Worm (Caenorhabditis elegans) whole organism, L1 larva: Measurements from ENCODE around the gene lin-18.

Source experiments
- C16A3.4 ChIP-seq: fragments of 150-350 bp; optimal IDR thresholded peaks from 2 replicates; lab custom pipeline; 2014; ENCODE audit warnings: missing biosample characterization, missing genetic modification characterization
- F16B12.6 ChIP-seq: fragments of 150-350 bp; optimal IDR thresholded peaks from 2 replicates; lab custom pipeline; 2014; ENCODE audit warnings: missing biosample characterization, missing genetic modification characterization
- Y116A8C.19 ChIP-seq: sonication (generic microtip); optimal IDR thresholded peaks from 2 replicates; lab custom pipeline; 2016; ENCODE audit warnings: missing compliant biosample characterization, missing genetic modification characterization, borderline replicate concordance
- aha-1 ChIP-seq: fragments of 150-350 bp; optimal IDR thresholded peaks from 2 replicates; lab custom pipeline; 2014; ENCODE audit warnings: missing biosample characterization, missing genetic modification characterization
- alr-1 ChIP-seq: fragments of 200-800 bp; sonication (Bioruptor generic); optimal IDR thresholded peaks from 2 replicates; lab custom pipeline; 2018; ENCODE audit warnings: borderline replicate concordance, mild to moderate bottlenecking, missing genetic modification characterization, missing compliant biosample characterization
- ceh-8 ChIP-seq: fragments of 200-800 bp; sonication (Bioruptor generic); optimal IDR thresholded peaks from 2 replicates; lab custom pipeline; 2018; ENCODE audit warnings: mild to moderate bottlenecking, missing genetic modification characterization, moderate library complexity, missing compliant biosample characterization
- ceh-82 ChIP-seq, 3 experiments: fragments of 150-350 bp in 1 of 3; sonication (generic microtip) in 2 of 3; optimal IDR thresholded peaks; 2 replicates each; lab custom pipeline; 2014 to 2017; ENCODE audit warnings: missing biosample characterization in 3 of 3, missing genetic modification characterization in 3 of 3
- ceh-88 ChIP-seq: fragments of 200-800 bp; sonication (Bioruptor generic); IDR thresholded peaks from 2 replicates; pipeline ENCODE4 v1.3.6; 2022; ENCODE audit warnings: missing genetic modification characterization, missing compliant biosample characterization
- egl-13 ChIP-seq: sonication (generic microtip); optimal IDR thresholded peaks from 2 replicates; lab custom pipeline; 2016; ENCODE audit warnings: missing genotype, missing genetic modification reagents, missing genetic modification characterization, missing compliant biosample characterization
- fkh-10 ChIP-seq: sonication (generic microtip); optimal IDR thresholded peaks from 2 replicates; lab custom pipeline; 2017; ENCODE audit warnings: missing biosample characterization, missing genetic modification reagents, missing genetic modification characterization
- fkh-8 ChIP-seq: sonication (generic microtip); optimal IDR thresholded peaks from 2 replicates; lab custom pipeline; 2016; ENCODE audit warnings: mild to moderate bottlenecking, missing genetic modification characterization, missing compliant biosample characterization
- grh-1 ChIP-seq: fragments of 200-800 bp; sonication (Bioruptor generic); IDR thresholded peaks from 2 replicates; pipeline ENCODE4 v1.3.6; 2022; ENCODE audit warnings: missing genetic modification reagents, missing genetic modification characterization, missing compliant biosample characterization
- hlh-4 ChIP-seq: sonication (generic microtip); optimal IDR thresholded peaks from 2 replicates; lab custom pipeline; 2016; ENCODE audit warnings: mild to moderate bottlenecking, missing genetic modification characterization, missing compliant biosample characterization
- jun-1 ChIP-seq: fragments of 150-350 bp; optimal IDR thresholded peaks from 2 replicates; lab custom pipeline; 2014; ENCODE audit warnings: missing biosample characterization, missing genetic modification reagents, missing genetic modification characterization
- lin-13 ChIP-seq: fragments of 150-350 bp; optimal IDR thresholded peaks from 2 replicates; lab custom pipeline; 2014; ENCODE audit warnings: missing biosample characterization, missing genetic modification reagents, missing genetic modification characterization
- lin-15B ChIP-seq: fragments of 150-350 bp; sonication (generic microtip); optimal IDR thresholded peaks from 3 replicates; lab custom pipeline; 2014; ENCODE audit warnings: missing biosample characterization, missing genetic modification characterization
- lin-35 ChIP-seq, 2 experiments: fragments of 150-350 bp; optimal IDR thresholded peaks; 2 replicates each; lab custom pipeline; 2014; ENCODE audit warnings: missing biosample characterization in 2 of 2, missing genetic modification characterization in 2 of 2, missing genetic modification reagents in 2 of 2
- lir-3 ChIP-seq: sonication (generic microtip); optimal IDR thresholded peaks from 2 replicates; lab custom pipeline; 2016; ENCODE audit warnings: mild to moderate bottlenecking, missing genetic modification characterization, moderate library complexity, missing compliant biosample characterization; ENCODE audit not compliant: poor library complexity
- mab-9 ChIP-seq: fragments of 200-800 bp; sonication (Bioruptor generic); IDR thresholded peaks from 2 replicates; pipeline ENCODE4 v1.3.6; 2022; ENCODE audit warnings: missing genetic modification reagents, missing genetic modification characterization, missing compliant biosample characterization
- mdl-1 ChIP-seq, 2 experiments: fragments of 150-350 bp; optimal IDR thresholded peaks; 2 replicates each; lab custom pipeline; 2014 to 2017; ENCODE audit warnings: missing biosample characterization in 2 of 2, missing genetic modification characterization in 2 of 2, inconsistent platforms in 1 of 2
- mef-2 ChIP-seq: fragments of 150-350 bp; optimal IDR thresholded peaks from 2 replicates; lab custom pipeline; 2014; ENCODE audit warnings: missing biosample characterization, missing genetic modification characterization
- nhr-19 ChIP-seq: fragments of 200-800 bp; sonication (Bioruptor generic); conservative IDR thresholded peaks from 2 replicates; pipeline ENCODE4 v1.3.6; 2022; ENCODE audit warnings: missing genetic modification characterization, missing compliant biosample characterization
- nhr-20 ChIP-seq: sonication (generic microtip); optimal IDR thresholded peaks from 2 replicates; lab custom pipeline; 2016; ENCODE audit warnings: mild to moderate bottlenecking, missing genetic modification characterization, missing compliant biosample characterization
- nhr-237 ChIP-seq: fragments of 150-350 bp; optimal IDR thresholded peaks from 2 replicates; lab custom pipeline; 2014; ENCODE audit warnings: missing biosample characterization, missing genetic modification characterization
- nhr-77 ChIP-seq: fragments of 150-350 bp; optimal IDR thresholded peaks from 2 replicates; lab custom pipeline; 2014; ENCODE audit warnings: missing biosample characterization, missing genetic modification characterization
- nhr-84 ChIP-seq: sonication (generic microtip); optimal IDR thresholded peaks from 2 replicates; lab custom pipeline; 2017; ENCODE audit warnings: missing biosample characterization, missing genetic modification characterization
- nhr-90 ChIP-seq: sonication (generic microtip); optimal IDR thresholded peaks from 2 replicates; lab custom pipeline; 2016; ENCODE audit warnings: mild to moderate bottlenecking, missing genetic modification characterization, missing compliant biosample characterization; ENCODE audit not compliant: poor library complexity
- snpc-4 ChIP-seq: fragments of 150-350 bp; optimal IDR thresholded peaks from 2 replicates; lab custom pipeline; 2014; ENCODE audit warnings: missing biosample characterization, missing genetic modification characterization
- snu-23 ChIP-seq: sonication (generic microtip); optimal IDR thresholded peaks from 2 replicates; lab custom pipeline; 2016; ENCODE audit warnings: missing genetic modification characterization, missing compliant biosample characterization
- unc-62 ChIP-seq: fragments of 150-350 bp; optimal IDR thresholded peaks from 2 replicates; lab custom pipeline; 2014; ENCODE audit warnings: missing biosample characterization, missing genetic modification reagents, missing genetic modification characterization
- unc-86 ChIP-seq: sonication (generic microtip); optimal IDR thresholded peaks from 2 replicates; lab custom pipeline; 2016; ENCODE audit warnings: missing genetic modification characterization, missing compliant biosample characterization
- ztf-11 ChIP-seq, 2 experiments: sonication (generic microtip); optimal IDR thresholded peaks; 2 replicates each; lab custom pipeline; 2016 to 2017; ENCODE audit warnings: missing genetic modification characterization in 2 of 2, missing biosample characterization in 1 of 2, missing compliant biosample characterization in 1 of 2

lin-18 gene

DNA sequence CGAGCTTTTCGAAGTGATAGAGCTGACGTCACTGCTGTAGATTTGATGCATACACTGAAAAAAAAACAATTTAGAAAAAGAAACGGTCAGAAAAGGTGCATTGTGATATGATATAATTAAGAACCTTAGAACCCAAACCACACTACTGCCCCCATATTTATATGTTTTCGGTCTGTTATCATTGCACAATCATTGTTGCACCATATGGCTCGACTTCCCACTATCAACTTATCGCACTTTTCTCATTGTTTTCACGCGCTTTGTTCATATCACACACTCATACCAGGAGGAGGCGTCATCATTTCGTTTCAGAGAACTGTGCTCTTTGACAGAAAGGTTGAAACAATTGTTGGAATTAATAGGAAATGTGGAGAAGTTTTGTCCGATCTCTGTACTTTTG, 50.6 kb downstream of the lin-18 start (continued):
- no peak for TF ChIP-seq nhr-237 (tag; lab: Kevin White, UChicago)
- TF ChIP-seq nhr-84 (tag; lab: Kevin White, UChicago) = no peak
- TF ChIP-seq lin-13 (GFP tag; lab: Kevin White, UChicago) = no peak
- TF ChIP-seq alr-1 = no peak
- no peak for TF ChIP-seq unc-86 (tag; lab: Kevin White, UChicago)
- TF ChIP-seq fkh-8 (tag; lab: Kevin White, UChicago) = no peak
- no peak for TF ChIP-seq hlh-4 (tag; lab: Kevin White, UChicago)
- TF ChIP-seq snu-23 = no peak
- no peak for TF ChIP-seq lin-15B (tag; lab: Kevin White, UChicago)
- no peak for TF ChIP-seq ceh-88 (GFP tag; lab: Robert Waterston, UW)
- TF ChIP-seq lin-35 (GFP tag; optimal IDR thresholded peaks at IDR 0.05; lab: Kevin White, UChicago) = peak in 1 of 2 experiments; percentile 53
- no peak for TF ChIP-seq Y116A8C.19 (tag; lab: Kevin White, UChicago)
- TF ChIP-seq fkh-10 (GFP tag; lab: Kevin White, UChicago) = no peak
- no peak for TF ChIP-seq ztf-11 (tag; optimal IDR thresholded peaks at IDR 0.05; lab: Kevin White, UChicago)
- no peak for TF ChIP-seq mdl-1 (tag; optimal IDR thresholded peaks at IDR 0.05; lab: Kevin White, UChicago)
- no peak for TF ChIP-seq aha-1 (tag; lab: Kevin White, UChicago)
- TF ChIP-seq nhr-90 = peak; percentile 25
- no peak for TF ChIP-seq ceh-82 (tag; optimal IDR thresholded peaks at IDR 0.05; lab: Kevin White, UChicago)
- TF ChIP-seq mab-9 (GFP tag; lab: Robert Waterston, UW) = no peak
- no peak for TF ChIP-seq egl-13
- no peak for TF ChIP-seq unc-62 (GFP tag; lab: Kevin White, UChicago)
- TF ChIP-seq grh-1 = no peak
- TF ChIP-seq ceh-8 (GFP tag; lab: Kevin White, UChicago) = no peak

ce11 chrX:4010383-4010782, 52.0 kb downstream of the lin-18 start:
- TF ChIP-seq jun-1 (tag; lab: Kevin White, UChicago) = no peak
- no peak for TF ChIP-seq nhr-77 (tag; lab: Kevin White, UChicago)
- no peak for TF ChIP-seq hlh-4 (tag; lab: Kevin White, UChicago)
- no peak for TF ChIP-seq F16B12.6
- no peak for TF ChIP-seq unc-62 (GFP tag; lab: Kevin White, UChicago)
- no peak for TF ChIP-seq ceh-82 (tag; optimal IDR thresholded peaks at IDR 0.05; lab: Kevin White, UChicago)
- TF ChIP-seq lir-3 = no peak
- no peak for TF ChIP-seq Y116A8C.19 (tag; lab: Kevin White, UChicago)
- TF ChIP-seq lin-15B (tag; lab: Kevin White, UChicago) = no peak
- TF ChIP-seq snpc-4 (tag; lab: Kevin White, UChicago) = no peak
- TF ChIP-seq mef-2 (tag; lab: Kevin White, UChicago) = no peak
- no peak for TF ChIP-seq ceh-8 (GFP tag; lab: Kevin White, UChicago)
- no peak for TF ChIP-seq nhr-20 (tag; lab: Kevin White, UChicago)
- no peak for TF ChIP-seq C16A3.4
- TF ChIP-seq nhr-19 (GFP tag; lab: Robert Waterston, UW) = no peak
- no peak for TF ChIP-seq nhr-237 (tag; lab: Kevin White, UChicago)
